Fruit fly (Drosophila melanogaster) whole organism, embryonic: Measurements from ENCODE around the gene CG32647.

ENCODE experiments used
- B-H2 ChIP-seq: fragments of 200-800 bp; sonication (Bioruptor generic); optimal IDR thresholded peaks from 2 replicates; lab custom pipeline; 2018; ENCODE audit warnings: missing biosample characterization, mild to moderate bottlenecking, missing genetic modification characterization
- CG13894 ChIP-seq: fragments of 200-800 bp; sonication (Bioruptor generic); optimal IDR thresholded peaks from 3 replicates; lab custom pipeline; 2018; ENCODE audit warnings: missing biosample characterization, mild to moderate bottlenecking, missing genetic modification characterization, moderate library complexity
- CG14710 ChIP-seq: fragments of 200-800 bp; sonication (Bioruptor generic); optimal IDR thresholded peaks from 3 replicates; lab custom pipeline; 2019; ENCODE audit warnings: missing biosample characterization, mild to moderate bottlenecking, missing genetic modification characterization, moderate library complexity
- CG15269 ChIP-seq: fragments of 200-800 bp; sonication (Bioruptor generic); optimal IDR thresholded peaks from 2 replicates; lab custom pipeline; 2018; ENCODE audit warnings: missing biosample characterization, mild to moderate bottlenecking, missing genetic modification characterization, moderate library complexity
- CG15479 ChIP-seq: fragments of 200-800 bp; sonication (Bioruptor generic); optimal IDR thresholded peaks from 3 replicates; lab custom pipeline; 2019; ENCODE audit warnings: missing biosample characterization, mild to moderate bottlenecking, missing genetic modification characterization, moderate library complexity
- CG16779 ChIP-seq: fragments of 200-800 bp; sonication (Bioruptor generic); IDR thresholded peaks from 2 replicates; pipeline ENCODE4 v1.3.6; 2022; ENCODE audit warnings: missing biosample characterization, missing genetic modification characterization
- CG17612 ChIP-seq: fragments of 200-800 bp; sonication (Bioruptor generic); IDR thresholded peaks from 2 replicates; pipeline ENCODE4 v1.3.6; 2022; ENCODE audit warnings: missing biosample characterization, missing genetic modification characterization
- CG3407 ChIP-seq: fragments of 200-800 bp; sonication (Bioruptor generic); optimal IDR thresholded peaks from 2 replicates; lab custom pipeline; 2018; ENCODE audit warnings: missing biosample characterization, mild to moderate bottlenecking, missing genetic modification characterization
- CG4617 ChIP-seq: fragments of 200-800 bp; sonication (Bioruptor generic); optimal IDR thresholded peaks from 3 replicates; lab custom pipeline; 2016; ENCODE audit warnings: missing biosample characterization, missing genetic modification characterization, borderline replicate concordance
- CG6854 ChIP-seq: fragments of 200-800 bp; sonication (Bioruptor generic); optimal IDR thresholded peaks from 3 replicates; lab custom pipeline; 2017; ENCODE audit warnings: missing biosample characterization, mild to moderate bottlenecking, missing genetic modification characterization
- CG7786 ChIP-seq: fragments of 200-800 bp; sonication (Bioruptor generic); optimal IDR thresholded peaks from 2 replicates; lab custom pipeline; 2016; ENCODE audit warnings: missing biosample characterization, missing genetic modification characterization
- Dfd ChIP-seq, 2 experiments: fragments of >200 bp; optimal IDR thresholded peaks; 2 replicates each; lab custom pipeline; 2017; ENCODE audit warnings: missing biosample characterization in 2 of 2, missing genetic modification characterization in 2 of 2
- Dip3 ChIP-seq: fragments of 200-800 bp; sonication (Bioruptor generic); optimal IDR thresholded peaks from 3 replicates; lab custom pipeline; 2016; ENCODE audit warnings: missing biosample characterization, missing genetic modification characterization
- Dp ChIP-seq: fragments of 200-800 bp; sonication (Bioruptor generic); optimal IDR thresholded peaks from 2 replicates; lab custom pipeline; 2018; ENCODE audit warnings: missing biosample characterization, mild to moderate bottlenecking, missing genetic modification characterization, moderate library complexity
- Ets97D ChIP-seq: fragments of 200-800 bp; sonication (Bioruptor generic); optimal IDR thresholded peaks from 3 replicates; lab custom pipeline; 2016; ENCODE audit warnings: missing biosample characterization, missing genetic modification characterization
- HLH54F ChIP-seq: fragments of 200-800 bp; sonication (Bioruptor generic); optimal IDR thresholded peaks from 3 replicates; lab custom pipeline; 2016; ENCODE audit warnings: missing biosample characterization, missing genetic modification characterization
- HmgD ChIP-seq: fragments of 200-800 bp; sonication (Bioruptor generic); optimal IDR thresholded peaks from 3 replicates; lab custom pipeline; 2016; ENCODE audit warnings: missing biosample characterization, missing genetic modification characterization
- Hr39 ChIP-seq: fragments of >200 bp; optimal IDR thresholded peaks from 2 replicates; lab custom pipeline; 2017
- Jarid2 ChIP-seq: fragments of 200-800 bp; sonication (Bioruptor generic); optimal IDR thresholded peaks from 3 replicates; lab custom pipeline; 2017; ENCODE audit warnings: mild to moderate bottlenecking, missing biosample characterization, missing genetic modification reagents, missing genetic modification characterization
- Myb ChIP-seq: fragments of 200-800 bp; sonication (Bioruptor generic); optimal IDR thresholded peaks from 2 replicates; lab custom pipeline; 2016; ENCODE audit warnings: missing biosample characterization, missing genetic modification characterization
- Six4 ChIP-seq: fragments of 200-800 bp; sonication (Bioruptor generic); optimal IDR thresholded peaks from 2 replicates; lab custom pipeline; 2016; ENCODE audit warnings: missing biosample characterization, missing genetic modification characterization
- Sry-δ ChIP-seq: fragments of 200-800 bp; sonication (Bioruptor generic); optimal IDR thresholded peaks from 2 replicates; lab custom pipeline; 2016; ENCODE audit warnings: missing biosample characterization, missing genetic modification characterization
- Tbp ChIP-seq: fragments of >200 bp; optimal IDR thresholded peaks from 2 replicates; lab custom pipeline; 2018; ENCODE audit warnings: missing biosample characterization, missing genetic modification characterization
- Vsx1 ChIP-seq: fragments of 200-800 bp; sonication (Bioruptor generic); optimal IDR thresholded peaks from 2 replicates; lab custom pipeline; 2017; ENCODE audit warnings: missing biosample characterization, mild to moderate bottlenecking, missing genetic modification characterization, missing genetic modification reagents
- abd-A ChIP-seq: fragments of 200-800 bp; sonication (Bioruptor generic); optimal IDR thresholded peaks from 3 replicates; lab custom pipeline; 2019; ENCODE audit warnings: missing biosample characterization, mild to moderate bottlenecking, missing genetic modification characterization, moderate library complexity
- bbx ChIP-seq: fragments of 200-800 bp; sonication (Bioruptor generic); IDR thresholded peaks from 2 replicates; pipeline ENCODE4 v1.3.6; 2022; ENCODE audit warnings: missing biosample characterization, missing genetic modification characterization; ENCODE audit not compliant: partially characterized antibody
- cas ChIP-seq: fragments of 200-800 bp; sonication (Bioruptor generic); IDR thresholded peaks from 2 replicates; pipeline ENCODE4 v1.3.6; 2022; ENCODE audit warnings: missing biosample characterization, missing genetic modification characterization
- crp ChIP-seq, 2 experiments: fragments of 200-800 bp; sonication (Bioruptor generic); optimal IDR thresholded peaks; 2 replicates in 1 of 2; 3 replicates in 1 of 2; lab custom pipeline; 2017; ENCODE audit warnings: missing biosample characterization in 2 of 2, missing genetic modification characterization in 2 of 2, mild to moderate bottlenecking in 1 of 2, moderate library complexity in 1 of 2
- gcm ChIP-seq: fragments of 200-800 bp; sonication (Bioruptor generic); optimal IDR thresholded peaks from 2 replicates; lab custom pipeline; 2019; ENCODE audit warnings: missing biosample characterization, mild to moderate bottlenecking, missing genetic modification characterization, moderate library complexity
- gfzf ChIP-seq: fragments of 200-800 bp; sonication (Bioruptor generic); optimal IDR thresholded peaks from 2 replicates; lab custom pipeline; 2016; ENCODE audit warnings: missing biosample characterization, mild to moderate bottlenecking, missing genetic modification characterization, moderate library complexity
- hb ChIP-seq: fragments of 200-800 bp; sonication (Bioruptor generic); IDR thresholded peaks from 3 replicates; pipeline ENCODE4 v1.3.6; 2022; ENCODE audit warnings: missing biosample characterization, missing genetic modification characterization; ENCODE audit not compliant: partially characterized antibody
- hth ChIP-seq: fragments of >200 bp; optimal IDR thresholded peaks from 2 replicates; lab custom pipeline; 2017; ENCODE audit warnings: inconsistent platforms
- mld ChIP-seq: fragments of 200-800 bp; sonication (Bioruptor generic); IDR thresholded peaks from 3 replicates; pipeline ENCODE4 v1.3.6; 2022; ENCODE audit warnings: missing biosample characterization, missing genetic modification characterization; ENCODE audit not compliant: partially characterized antibody
- pan ChIP-seq, 4 experiments: fragments of >200 bp in 3 of 4; fragments of 200-800 bp in 1 of 4; sonication (Bioruptor generic) in 1 of 4; optimal IDR thresholded peaks in 3 of 4; IDR thresholded peaks in 1 of 4; 2 replicates each; pipeline versions ENCODE4 v1.3.6 to Lab custom; 2017 to 2022; ENCODE audit warnings: missing biosample characterization in 2 of 4, missing genetic modification characterization in 2 of 4, mixed read lengths in 1 of 4
- sd ChIP-seq: fragments of 200-800 bp; sonication (Bioruptor generic); optimal IDR thresholded peaks from 3 replicates; lab custom pipeline; 2018; ENCODE audit warnings: missing biosample characterization, mild to moderate bottlenecking, missing genetic modification characterization, moderate library complexity
- sens ChIP-seq: fragments of 200-800 bp; sonication (Bioruptor generic); peaks from one replicate; lab custom pipeline; 2016; ENCODE audit warnings: missing biosample characterization, missing genetic modification characterization
- sens-2 ChIP-seq: fragments of 200-800 bp; sonication (Bioruptor generic); IDR thresholded peaks from 2 replicates; pipeline ENCODE4 v1.3.6; 2022; ENCODE audit warnings: missing biosample characterization, missing genetic modification characterization
- sqz ChIP-seq: fragments of 200-800 bp; sonication (Bioruptor generic); optimal IDR thresholded peaks from 3 replicates; lab custom pipeline; 2018; ENCODE audit warnings: missing biosample characterization, mild to moderate bottlenecking, missing genetic modification characterization
- tx ChIP-seq: fragments of 200-800 bp; sonication (Bioruptor generic); optimal IDR thresholded peaks from 2 replicates; lab custom pipeline; 2016; ENCODE audit warnings: missing biosample characterization, missing genetic modification characterization

CG32647 gene

dm6 chrX:12741914-12742650, 42.7 kb downstream of the CG32647 start, which contains the start of gene Smr (continued):
- TF ChIP-seq CG6854: no peak
- no peak for TF ChIP-seq Tbp (GFP tag; lab: Kevin White, UChicago)
- TF ChIP-seq Myb (GFP tag; lab: Kevin White, UChicago): no peak
- no peak for TF ChIP-seq CG7786
- no peak for TF ChIP-seq B-H2 (GFP tag; lab: Kevin White, UChicago)
- no peak for TF ChIP-seq CG15269 (tag; lab: Kevin White, UChicago)
- TF ChIP-seq Dip3: no peak
- no peak for TF ChIP-seq CG17612 (GFP tag; lab: Robert Waterston, UW)
- TF ChIP-seq HLH54F (GFP tag; lab: Kevin White, UChicago): no peak
- no peak for TF ChIP-seq sens-2 (GFP tag; lab: Robert Waterston, UW)
- no peak for TF ChIP-seq Vsx1 (GFP tag; lab: Kevin White, UChicago)
- TF ChIP-seq bbx (GFP tag; lab: Robert Waterston, UW): peak; percentile 19; the same call in 1 of the 2 replicates
- peak; percentile 38 for TF ChIP-seq Jarid2 (GFP tag; lab: Kevin White, UChicago)

- TF ChIP-seq HmgD (no peak), crp (GFP tag; optimal IDR thresholded peaks at IDR 0.05; lab: Kevin White, UChicago) (no peak), abd-A (peak; percentile 53), CG13894 (tag; lab: Kevin White, UChicago) (peak; percentile 64), sqz (no peak), hb (no peak), sd (peak; percentile 34), tx (GFP tag; lab: Kevin White, UChicago) (no peak), gcm (GFP tag; lab: Kevin White, UChicago) (no peak), CG4617 (GFP tag; lab: Kevin White, UChicago) (no peak), mld (GFP tag; lab: Robert Waterston, UW) (no peak), Dfd (GFP tag; optimal IDR thresholded peaks at IDR 0.05; lab: Kevin White, UChicago) (no peak)
Observed at dm6 chrX:12740441-12740840, 44.3 kb downstream of the CG32647 start.

dm6 chrX:12739789-12740188, 45.0 kb downstream of the CG32647 start:
- no peak for TF ChIP-seq gfzf (GFP tag; lab: Kevin White, UChicago)
- TF ChIP-seq CG15479: no peak
- peak; percentile 35 for TF ChIP-seq sens (GFP tag; lab: Kevin White, UChicago)
- TF ChIP-seq Dp (GFP tag; lab: Kevin White, UChicago): no peak
- no peak for TF ChIP-seq cas (GFP tag; lab: Robert Waterston, UW)
- no peak for TF ChIP-seq Sry-δ (GFP tag; lab: Kevin White, UChicago)
- TF ChIP-seq hth (lab: Kevin White, UChicago): no peak
- no peak for TF ChIP-seq CG14710 (tag; lab: Kevin White, UChicago)
- TF ChIP-seq Hr39: no peak
- no peak for TF ChIP-seq Six4 (GFP tag; lab: Kevin White, UChicago)
- no peak for TF ChIP-seq pan (optimal IDR thresholded peaks at IDR 0.05; lab: Kevin White, UChicago)
- no peak for TF ChIP-seq pan (GFP tag; optimal IDR thresholded peaks at IDR 0.05 in 1 of 2, IDR thresholded peaks at IDR 0.05 in 1 of 2)
- TF ChIP-seq CG16779: no peak
- TF ChIP-seq CG3407 (GFP tag; lab: Kevin White, UChicago): peak; percentile 93
- TF ChIP-seq Ets97D (GFP tag; lab: Kevin White, UChicago): no peak
